Fruit fly (Drosophila melanogaster): Measurements from ENCODE around the gene Jon25Biii.

The Jon25Biii gene

DNA sequence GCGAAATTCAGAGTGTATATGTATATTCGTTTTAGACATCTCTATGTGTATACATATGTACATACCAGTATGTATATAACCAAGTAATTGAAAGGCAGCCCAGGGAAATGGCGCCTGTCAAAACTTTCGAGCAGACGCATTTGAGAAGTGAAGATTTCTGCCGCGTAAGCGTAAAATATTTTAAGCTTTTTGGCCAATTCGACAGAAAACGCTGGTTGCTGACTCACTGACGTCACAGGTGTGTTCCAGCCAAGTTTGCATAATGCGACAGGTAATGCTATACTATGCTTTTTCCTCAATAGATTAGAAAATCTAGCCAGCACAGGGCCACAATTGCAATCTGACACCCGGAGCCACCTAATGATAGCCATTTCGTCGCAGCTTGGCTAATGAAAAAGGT is 33.8 kb downstream of the Jon25Biii start:
- no peak for TF ChIP-seq CG11294 (GFP tag; IDR thresholded peaks at IDR 0.05)
- TF ChIP-seq CG32006 (GFP tag; optimal IDR thresholded peaks at IDR 0.05): no peak
- no peak for TF ChIP-seq Ets96B (tag; optimal IDR thresholded peaks at IDR 0.05)
- TF ChIP-seq net (GFP tag; optimal IDR thresholded peaks at IDR 0.05): no peak
- no peak for TF ChIP-seq vri (GFP tag; optimal IDR thresholded peaks at IDR 0.05)
- no peak for TF ChIP-seq CG6854 (GFP tag; optimal IDR thresholded peaks at IDR 0.05)
- TF ChIP-seq eg (GFP tag; IDR thresholded peaks at IDR 0.05): no peak
- no peak for TF ChIP-seq achi (GFP tag; optimal IDR thresholded peaks at IDR 0.05)
- no peak for TF ChIP-seq CG4318 (GFP tag; optimal IDR thresholded peaks at IDR 0.05)

DNA sequence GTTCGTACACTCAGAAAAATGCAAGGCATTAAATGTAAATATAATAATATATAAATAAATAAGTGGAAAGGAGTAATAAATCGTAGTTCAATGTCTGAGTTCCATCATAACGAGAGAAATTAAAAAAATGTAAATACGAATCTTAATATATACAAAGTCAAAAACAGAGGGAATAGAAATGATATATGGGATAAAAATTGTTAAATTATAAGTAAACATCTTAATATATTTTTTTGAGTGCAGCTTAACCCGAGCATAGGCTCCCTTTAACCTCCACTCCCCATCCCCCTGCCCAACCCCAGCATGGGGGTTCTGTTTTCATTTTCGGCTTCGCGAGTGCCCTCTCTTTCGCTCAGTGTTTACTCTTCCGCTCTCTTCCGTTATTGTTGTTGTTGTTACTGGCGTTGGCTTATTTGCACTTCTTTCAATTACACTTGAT is 34.8 kb downstream of the Jon25Biii start:
- no peak for TF ChIP-seq dac (GFP tag; optimal IDR thresholded peaks at IDR 0.05)
- no peak for TF ChIP-seq fd85E (GFP tag; optimal IDR thresholded peaks at IDR 0.05)
- peak; percentile 34 for TF ChIP-seq CG7368 (GFP tag; optimal IDR thresholded peaks at IDR 0.05)
- no peak for TF ChIP-seq CG11294 (GFP tag; IDR thresholded peaks at IDR 0.05)
- TF ChIP-seq CG8119 (GFP tag; IDR thresholded peaks at IDR 0.05): peak; percentile 61
- TF ChIP-seq CG6276 (GFP tag; optimal IDR thresholded peaks at IDR 0.05): peak; percentile 5
- no peak for TF ChIP-seq Hr39 (GFP tag; optimal IDR thresholded peaks at IDR 0.05)
- peak; percentile 57; the same call in 1 of the 3 replicates for TF ChIP-seq CG6163 (GFP tag; IDR thresholded peaks at IDR 0.05)
- TF ChIP-seq Hr38 (GFP tag; optimal IDR thresholded peaks at IDR 0.05): no peak
- TF ChIP-seq Sox102F (GFP tag; optimal IDR thresholded peaks at IDR 0.05): no peak
- TF ChIP-seq CG1621 (tag; optimal IDR thresholded peaks at IDR 0.05): no peak
- TF ChIP-seq CG3919 (GFP tag; optimal IDR thresholded peaks at IDR 0.05): peak; percentile 50
- TF ChIP-seq fd59A (GFP tag; optimal IDR thresholded peaks at IDR 0.05): peak; percentile 19
- no peak for TF ChIP-seq CG6854 (GFP tag; optimal IDR thresholded peaks at IDR 0.05)
- peak; percentile 66 for TF ChIP-seq fkh (GFP tag; optimal IDR thresholded peaks at IDR 0.05)
- no peak for TF ChIP-seq Ets21C (GFP tag; optimal IDR thresholded peaks at IDR 0.05)
- no peak for TF ChIP-seq Smox (GFP tag; optimal IDR thresholded peaks at IDR 0.05)
- TF ChIP-seq CG8632 (GFP tag; optimal IDR thresholded peaks at IDR 0.05): peak; percentile 54
- TF ChIP-seq vri (GFP tag; optimal IDR thresholded peaks at IDR 0.05): no peak
- no peak for TF ChIP-seq CG8319 (GFP tag; optimal IDR thresholded peaks at IDR 0.05)
- TF ChIP-seq CG6808 (GFP tag; optimal IDR thresholded peaks at IDR 0.05): peak; percentile 48
- TF ChIP-seq Eip93F (GFP tag; optimal IDR thresholded peaks at IDR 0.05): no peak
- TF ChIP-seq CG9139 (GFP tag; optimal IDR thresholded peaks at IDR 0.05): peak; percentile 11
- TF ChIP-seq CG6792 (GFP tag; optimal IDR thresholded peaks at IDR 0.05): peak; percentile 52
- no peak for TF ChIP-seq CG31627 (GFP tag; optimal IDR thresholded peaks at IDR 0.05)
- TF ChIP-seq CG15336 (GFP tag; IDR thresholded peaks at IDR 0.05): 0 out of 2 replicates have a peak, but pooled peaks have one; percentile 33
- peak; percentile 66 for TF ChIP-seq achi (GFP tag; optimal IDR thresholded peaks at IDR 0.05)
- peak; percentile 33 for TF ChIP-seq Sox15 (GFP tag; optimal IDR thresholded peaks at IDR 0.05)
- TF ChIP-seq salr (GFP tag; optimal IDR thresholded peaks at IDR 0.05): no peak
- peak; percentile 50 for TF ChIP-seq spab (GFP tag; optimal IDR thresholded peaks at IDR 0.05)
- TF ChIP-seq CG32006 (GFP tag; optimal IDR thresholded peaks at IDR 0.05): peak; percentile 67
- TF ChIP-seq Ets96B (tag; optimal IDR thresholded peaks at IDR 0.05): peak; percentile 56
- peak; percentile 78 for TF ChIP-seq Eip78C (GFP tag)
- TF ChIP-seq esn (GFP tag; optimal IDR thresholded peaks at IDR 0.05): peak; percentile 48
- TF ChIP-seq CG11902 (GFP tag; optimal IDR thresholded peaks at IDR 0.05): peak; percentile 30
- TF ChIP-seq CG16779 (tag; optimal IDR thresholded peaks at IDR 0.05): no peak
- TF ChIP-seq CG34406 (GFP tag; optimal IDR thresholded peaks at IDR 0.05): peak; percentile 73
- TF ChIP-seq acj6 (GFP tag; optimal IDR thresholded peaks at IDR 0.05): peak; percentile 57
- no peak for TF ChIP-seq net (GFP tag; optimal IDR thresholded peaks at IDR 0.05)
- TF ChIP-seq pdm3 (GFP tag; optimal IDR thresholded peaks at IDR 0.05): no peak
- no peak for TF ChIP-seq Eip75B (GFP tag; optimal IDR thresholded peaks at IDR 0.05)
- TF ChIP-seq Sox14 (GFP tag; optimal IDR thresholded peaks at IDR 0.05): no peak
- peak; percentile 24 to 76 for TF ChIP-seq ss (GFP tag; optimal IDR thresholded peaks at IDR 0.05)
- no peak for TF ChIP-seq Gug (GFP tag; IDR thresholded peaks at IDR 0.05)
- peak; percentile 65 for TF ChIP-seq svp (GFP tag)
- peak; percentile 40 for TF ChIP-seq CG10631 (GFP tag; optimal IDR thresholded peaks at IDR 0.05)
- TF ChIP-seq Blimp-1 (GFP tag; optimal IDR thresholded peaks at IDR 0.05): no peak
- peak; percentile 45 for TF ChIP-seq CG4318 (GFP tag; optimal IDR thresholded peaks at IDR 0.05)

All from whole organism, prepupa.